In the genomic region with DNA sequence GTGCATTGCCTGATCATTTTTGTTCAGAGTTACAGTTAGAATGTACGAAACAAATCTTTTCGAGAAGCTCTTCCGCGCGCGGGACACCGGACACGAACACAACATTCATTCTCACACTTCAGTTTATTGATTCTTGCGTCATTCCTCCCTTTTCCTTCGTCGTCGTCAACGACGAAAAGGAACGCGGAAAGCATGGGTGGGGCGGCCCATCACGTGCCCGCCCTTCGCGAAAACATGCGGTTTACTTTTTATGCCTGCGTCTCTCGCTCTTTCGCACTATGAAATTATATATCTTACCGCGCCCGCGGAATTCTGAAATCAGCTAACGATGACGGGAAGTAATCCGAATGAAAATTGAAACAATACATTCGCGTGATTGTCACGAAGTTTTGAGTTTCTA, we compare ENCODE assay signal across 1 worm cellular context.
TF ChIP-seq lines count a peak whose summit lies in the region.

No protein-coding gene starts in this region.

TF ChIP-seq in whole organism, L1 larva, 84 proteins besides CTCF, POLR2A, EP300 and RAD21 (continued from another document):
- no peak for TF ChIP-seq ceh-90 (tag; optimal IDR thresholded peaks at IDR 0.05; lab: Kevin White, UChicago)
- no peak for TF ChIP-seq efl-3 (GFP tag; optimal IDR thresholded peaks at IDR 0.05; lab: Kevin White, UChicago)
- no peak for TF ChIP-seq ets-5 (GFP tag; IDR thresholded peaks at IDR 0.05; lab: Robert Waterston, UW)
- TF ChIP-seq irx-1 (tag; optimal IDR thresholded peaks at IDR 0.05; lab: Kevin White, UChicago), result no peak
- peak; percentile 14 for TF ChIP-seq elt-2 (tag; optimal IDR thresholded peaks at IDR 0.05; lab: Kevin White, UChicago)
- no peak for TF ChIP-seq ceh-63 (GFP tag; optimal IDR thresholded peaks at IDR 0.05; lab: Kevin White, UChicago)
- TF ChIP-seq hlh-4 (tag; optimal IDR thresholded peaks at IDR 0.05; lab: Kevin White, UChicago), result no peak
